Fruit fly (Drosophila melanogaster): Measurements from ENCODE around the gene Mst84Dc.

DNA sequence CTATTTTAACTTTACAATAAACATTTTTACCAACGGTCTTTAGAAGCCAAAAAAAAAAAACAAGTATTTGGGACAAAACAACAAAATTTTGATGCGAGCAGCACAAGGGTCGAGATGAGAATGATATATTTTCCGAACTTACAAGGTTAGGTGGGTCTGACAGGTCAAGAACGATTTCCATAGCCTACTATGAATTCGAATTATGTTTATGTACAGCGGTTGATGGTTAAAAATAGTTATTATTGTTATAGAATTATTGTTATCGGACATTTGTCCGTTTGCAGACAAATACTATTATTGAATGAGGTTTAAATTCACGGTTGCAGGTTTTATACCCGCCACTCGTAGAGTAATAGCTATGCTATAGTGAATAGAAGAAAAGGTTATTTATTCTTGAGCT is at the start of gene Mst84Dc:
- TF ChIP-seq cic (GFP tag; optimal IDR thresholded peaks at IDR 0.05) (no peak), Crg-1 (GFP tag; optimal IDR thresholded peaks at IDR 0.05) (no peak), CG14711 (tag; optimal IDR thresholded peaks at IDR 0.05) (no peak), CG7101 (tag; optimal IDR thresholded peaks at IDR 0.05) (no peak), CG7045 (GFP tag; optimal IDR thresholded peaks at IDR 0.05) (no peak), Clk (GFP tag; optimal IDR thresholded peaks at IDR 0.05) (no peak), Hr96 (GFP tag; optimal IDR thresholded peaks at IDR 0.05) (no peak), kay (GFP tag; ENCODE audit: borderline replicate concordance) (no peak), Mnt (GFP tag; optimal IDR thresholded peaks at IDR 0.05) (no peak), ovo (GFP tag; optimal IDR thresholded peaks at IDR 0.05) (no peak), CG5204 (GFP tag; optimal IDR thresholded peaks at IDR 0.05) (no peak), CG33017 (tag; optimal IDR thresholded peaks at IDR 0.05) (no peak)
